Worm (Caenorhabditis elegans): ENCODE results near the gene dgn-1.

Gene dgn-1

ce11 chrX:10891890-10892289 lies 36.9 kb downstream of the dgn-1 start, which contains the start of gene F47B10.3:
F47B10.3 (plus strand) TSS chrX:10892190.
- TF ChIP-seq bed-2 (GFP tag; IDR thresholded peaks at IDR 0.05) (no peak), dpl-1 (GFP tag; optimal IDR thresholded peaks at IDR 0.05) (no peak), sptf-2 (GFP tag; optimal IDR thresholded peaks at IDR 0.05) (no peak), Y79H2A.3 (GFP tag; conservative IDR thresholded peaks at IDR 0.05) (no peak), hsf-1 (GFP tag; IDR thresholded peaks at IDR 0.05) (no peak), cebp-1 (GFP tag; IDR thresholded peaks at IDR 0.05) (no peak), cebp-1 (tag; optimal IDR thresholded peaks at IDR 0.05) (no peak), tbp1 (GFP tag; optimal IDR thresholded peaks at IDR 0.05) (no peak), ceh-100 (GFP tag; IDR thresholded peaks at IDR 0.05) (no peak), dox-1 (GFP tag; IDR thresholded peaks at IDR 0.05) (no peak), athp-1 (tag; optimal IDR thresholded peaks at IDR 0.05) (no peak), egl-44 (GFP tag; IDR thresholded peaks at IDR 0.05) (no peak), F39B2.1 (GFP tag; IDR thresholded peaks at IDR 0.05) (no peak)

- no peak for TF ChIP-seq Y79H2A.3 (GFP tag; conservative IDR thresholded peaks at IDR 0.05)
- TF ChIP-seq rec-8 (tag; optimal IDR thresholded peaks at IDR 0.05), result no peak
Measured at ce11 chrX:10890965-10891364, 37.8 kb downstream of the dgn-1 start, which contains the start of gene F47B10.4. F47B10.4 (plus strand) TSS chrX:10891265.

ce11 chrX:10890456-10890855 lies 38.3 kb downstream of the dgn-1 start, which contains the start of gene F47B10.5:
F47B10.5 (minus strand) TSS chrX:10890556.
- TF ChIP-seq fkh-3 (tag; optimal IDR thresholded peaks at IDR 0.05) (no peak), F23B12.7 (tag; optimal IDR thresholded peaks at IDR 0.05; ENCODE audit: insufficient read depth) (no peak), die-1 (tag; optimal IDR thresholded peaks at IDR 0.05) (no peak), attf-6 (GFP tag; IDR thresholded peaks at IDR 0.05) (no peak), lin-54 (GFP tag; optimal IDR thresholded peaks at IDR 0.05) (no peak), mel-28 (tag; optimal IDR thresholded peaks at IDR 0.05; ENCODE audit: borderline replicate concordance) (no peak), madf-10 (tag; optimal IDR thresholded peaks at IDR 0.05) (no peak), unc-62 (GFP tag; optimal IDR thresholded peaks at IDR 0.05) (no peak), snpc-3.4 (tag; optimal IDR thresholded peaks at IDR 0.05) (no peak), aptf-2 (GFP tag; conservative IDR thresholded peaks at IDR 0.05) (no peak), Y67H2A.10 (GFP tag; conservative IDR thresholded peaks at IDR 0.05) (no peak), madf-8 (GFP tag; conservative IDR thresholded peaks at IDR 0.05) (no peak), B0336.3 (GFP tag; IDR thresholded peaks at IDR 0.05) (no peak), ztf-22 (GFP tag; optimal IDR thresholded peaks at IDR 0.05) (no peak), F55B11.4 (tag; optimal IDR thresholded peaks at IDR 0.05; ENCODE audit: borderline replicate concordance, insufficient read depth) (no peak)

ce11 chrX:10888201-10888600 lies 40.6 kb downstream of the dgn-1 start, which contains the start of gene F47B10.6:
F47B10.6 (plus strand) TSS chrX:10888501.
- no peak for TF ChIP-seq gei-17 (GFP tag; optimal IDR thresholded peaks at IDR 0.05)
- TF ChIP-seq somi-1 (GFP tag; optimal IDR thresholded peaks at IDR 0.05), result no peak
- TF ChIP-seq T26A5.8 (tag; optimal IDR thresholded peaks at IDR 0.05), result no peak
- TF ChIP-seq nhr-179 (tag; optimal IDR thresholded peaks at IDR 0.05), result no peak
- no peak for TF ChIP-seq Y67H2A.10 (GFP tag; conservative IDR thresholded peaks at IDR 0.05)
- no peak for TF ChIP-seq xnd-1 (tag; optimal IDR thresholded peaks at IDR 0.05)
- no peak for TF ChIP-seq dpl-1 (GFP tag; optimal IDR thresholded peaks at IDR 0.05)
- TF ChIP-seq hrde-1 (tag; optimal IDR thresholded peaks at IDR 0.05; ENCODE audit: borderline replicate concordance), result no peak
- no peak for TF ChIP-seq bed-2 (GFP tag; IDR thresholded peaks at IDR 0.05)
- TF ChIP-seq pha-4 (tag; optimal IDR thresholded peaks at IDR 0.05), result no peak
- TF ChIP-seq attf-3 (GFP tag; conservative IDR thresholded peaks at IDR 0.05), result no peak
- TF ChIP-seq F52B5.7 (tag; optimal IDR thresholded peaks at IDR 0.05), result no peak
- no peak for TF ChIP-seq ztf-6 (GFP tag; IDR thresholded peaks at IDR 0.05)
- no peak for TF ChIP-seq ceh-40 (GFP tag; IDR thresholded peaks at IDR 0.05)
- no peak for TF ChIP-seq him-1 (tag; optimal IDR thresholded peaks at IDR 0.05)
- no peak for TF ChIP-seq C06A6.2 (GFP tag; conservative IDR thresholded peaks at IDR 0.05)
- no peak for TF ChIP-seq let-607 (tag; optimal IDR thresholded peaks at IDR 0.05)
- no peak for TF ChIP-seq nhr-27 (tag; optimal IDR thresholded peaks at IDR 0.05)

Measured in whole organism, young adult.